Fruit fly (Drosophila melanogaster) S2 (cell line): ENCODE measurements around the gene Scsalpha2.

Experiments used
- CG8478 ChIP-seq: fragments of >200 bp; optimal IDR thresholded peaks from 2 replicates; lab custom pipeline; 2018
- CTCF ChIP-seq, 2 experiments: fragments of >200 bp; optimal IDR thresholded peaks; 2 replicates each; lab custom pipeline; 2018

DNA sequence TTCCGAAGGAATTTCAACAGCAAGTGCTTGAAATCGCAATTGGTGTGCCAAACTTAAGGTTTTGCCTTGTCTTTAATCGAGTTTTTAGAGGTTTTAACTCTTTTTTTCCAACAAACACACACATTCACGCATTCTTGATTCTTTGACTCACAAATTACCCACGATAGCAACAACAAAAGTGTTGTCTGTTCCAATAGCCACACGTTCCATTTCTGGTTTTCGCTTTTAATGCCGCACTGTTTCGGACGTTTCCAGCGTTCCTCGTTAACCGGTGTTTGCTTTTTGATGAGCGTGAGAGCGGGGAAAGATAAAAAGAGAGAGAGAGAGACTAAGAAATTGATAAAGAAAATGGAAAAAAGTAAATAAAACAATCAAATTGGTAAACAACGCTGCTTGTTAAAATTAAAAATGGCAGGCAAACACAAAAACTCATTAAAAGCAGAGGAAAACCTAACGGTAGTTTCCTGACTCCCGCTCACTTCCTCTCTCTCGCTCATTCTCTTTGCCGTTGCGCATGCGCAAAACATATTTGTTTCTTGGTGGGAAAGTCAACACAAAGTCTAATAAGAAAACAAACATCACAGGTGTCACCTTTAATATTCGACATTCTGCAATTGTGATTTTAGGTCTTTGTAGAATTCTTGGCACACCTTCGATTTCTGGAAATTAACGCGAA lies 1.1 kb upstream of the Scsalpha2 start:
- no peak for TF ChIP-seq CTCF (optimal IDR thresholded peaks at IDR 0.05; lab: Kevin White, UChicago)
- no peak for TF ChIP-seq CG8478 (lab: Kevin White, UChicago)
